Worm (Caenorhabditis elegans): ENCODE measurements around the gene tbx-41.

tbx-41 gene

ce11 chrX:1864946-1865345, at the start of gene tbx-41:
tbx-41 (plus strand) TSS chrX:1865246.
- no peak for TF ChIP-seq ceh-18 (tag; optimal IDR thresholded peaks at IDR 0.05)
- TF ChIP-seq gmeb-2 (tag; optimal IDR thresholded peaks at IDR 0.05), result no peak
- no peak for TF ChIP-seq tbx-2 (tag; optimal IDR thresholded peaks at IDR 0.05)
- TF ChIP-seq fax-1 (tag; optimal IDR thresholded peaks at IDR 0.05), result no peak
- TF ChIP-seq unc-42 (tag; optimal IDR thresholded peaks at IDR 0.05), result no peak
- no peak for TF ChIP-seq unc-86 (tag; optimal IDR thresholded peaks at IDR 0.05)
- no peak for TF ChIP-seq ttx-3 (tag; optimal IDR thresholded peaks at IDR 0.05)

- TF ChIP-seq fkh-6 (tag; optimal IDR thresholded peaks at IDR 0.05), result no peak
- no peak for TF ChIP-seq sdc-2 (tag; optimal IDR thresholded peaks at IDR 0.05)
- no peak for TF ChIP-seq gmeb-2 (tag; optimal IDR thresholded peaks at IDR 0.05)
- no peak for TF ChIP-seq unc-55 (GFP tag; optimal IDR thresholded peaks at IDR 0.05)
- no peak for TF ChIP-seq pros-1 (tag; optimal IDR thresholded peaks at IDR 0.05)
- no peak for TF ChIP-seq pat-9 (tag; optimal IDR thresholded peaks at IDR 0.05)
- TF ChIP-seq C38D4.7 (GFP tag; optimal IDR thresholded peaks at IDR 0.05), result no peak
- no peak for TF ChIP-seq elt-4 (tag; optimal IDR thresholded peaks at IDR 0.05)
- no peak for TF ChIP-seq tbx-2 (tag; optimal IDR thresholded peaks at IDR 0.05)
- TF ChIP-seq zip-5 (tag; optimal IDR thresholded peaks at IDR 0.05), result no peak
- no peak for TF ChIP-seq ama-1 (optimal IDR thresholded peaks at IDR 0.05)
- TF ChIP-seq che-1 (tag; optimal IDR thresholded peaks at IDR 0.05), result no peak
- no peak for TF ChIP-seq ceh-31 (tag; optimal IDR thresholded peaks at IDR 0.05)
- TF ChIP-seq pag-3 (tag; optimal IDR thresholded peaks at IDR 0.05; ENCODE audit: borderline replicate concordance), result no peak
- no peak for TF ChIP-seq ceh-22 (tag; optimal IDR thresholded peaks at IDR 0.05)
Observed at ce11 chrX:1816106-1816505, 48.9 kb upstream of the tbx-41 start, which contains the start of gene C14E2.7. C14E2.7 (plus strand) TSS chrX:1816406.

DNA sequence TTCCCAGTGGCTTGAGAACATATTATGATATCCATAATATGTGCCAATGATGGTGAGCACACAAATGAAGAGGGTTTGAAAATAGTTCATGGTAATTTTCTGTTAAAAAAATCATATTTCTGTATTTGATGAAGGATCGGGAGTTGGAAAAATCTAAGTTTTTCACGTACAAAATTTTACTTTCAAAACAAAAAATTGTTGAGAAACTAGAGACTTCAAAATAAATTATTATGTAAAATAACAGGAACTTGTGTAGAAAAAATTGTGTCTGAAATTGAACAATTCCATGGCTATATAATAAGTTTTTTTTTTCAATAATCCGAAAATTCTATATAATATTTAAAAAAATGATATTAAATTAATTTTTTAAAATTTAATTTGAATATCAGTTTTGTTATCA, 43.8 kb upstream of the tbx-41 start, which contains the start of gene C14E2.4:
C14E2.4 (minus strand) TSS at position 101 of the 400 bp plus-strand sequence.
- no peak for TF ChIP-seq dve-1 (tag; optimal IDR thresholded peaks at IDR 0.05)
- TF ChIP-seq pag-3 (tag; optimal IDR thresholded peaks at IDR 0.05; ENCODE audit: borderline replicate concordance), result no peak
- no peak for TF ChIP-seq nhr-11 (tag; optimal IDR thresholded peaks at IDR 0.05)
- no peak for TF ChIP-seq gmeb-2 (tag; optimal IDR thresholded peaks at IDR 0.05)
- TF ChIP-seq F13H6.1 (tag; optimal IDR thresholded peaks at IDR 0.05), result no peak
- TF ChIP-seq zip-5 (tag; optimal IDR thresholded peaks at IDR 0.05), result no peak
- no peak for TF ChIP-seq K09A11.1 (tag; optimal IDR thresholded peaks at IDR 0.05; ENCODE audit: insufficient read depth)
- TF ChIP-seq rnt-1 (tag; optimal IDR thresholded peaks at IDR 0.05), result no peak
- TF ChIP-seq ceh-19 (GFP tag; optimal IDR thresholded peaks at IDR 0.05), result no peak
- no peak for TF ChIP-seq Y22D7AL.16 (tag; optimal IDR thresholded peaks at IDR 0.05)
- no peak for TF ChIP-seq sox-2 (GFP tag; IDR thresholded peaks at IDR 0.05)
- no peak for TF ChIP-seq ztf-16 (tag; optimal IDR thresholded peaks at IDR 0.05)
- no peak for TF ChIP-seq sdc-2 (tag; optimal IDR thresholded peaks at IDR 0.05)
- no peak for TF ChIP-seq npax-4 (tag; optimal IDR thresholded peaks at IDR 0.05)
- no peak for TF ChIP-seq ceh-14 (tag; optimal IDR thresholded peaks at IDR 0.05)
- TF ChIP-seq ceh-24 (tag; optimal IDR thresholded peaks at IDR 0.05), result no peak
- TF ChIP-seq elt-4 (tag; optimal IDR thresholded peaks at IDR 0.05), result no peak
- TF ChIP-seq pha-4 (tag; optimal IDR thresholded peaks at IDR 0.05), result no peak

DNA sequence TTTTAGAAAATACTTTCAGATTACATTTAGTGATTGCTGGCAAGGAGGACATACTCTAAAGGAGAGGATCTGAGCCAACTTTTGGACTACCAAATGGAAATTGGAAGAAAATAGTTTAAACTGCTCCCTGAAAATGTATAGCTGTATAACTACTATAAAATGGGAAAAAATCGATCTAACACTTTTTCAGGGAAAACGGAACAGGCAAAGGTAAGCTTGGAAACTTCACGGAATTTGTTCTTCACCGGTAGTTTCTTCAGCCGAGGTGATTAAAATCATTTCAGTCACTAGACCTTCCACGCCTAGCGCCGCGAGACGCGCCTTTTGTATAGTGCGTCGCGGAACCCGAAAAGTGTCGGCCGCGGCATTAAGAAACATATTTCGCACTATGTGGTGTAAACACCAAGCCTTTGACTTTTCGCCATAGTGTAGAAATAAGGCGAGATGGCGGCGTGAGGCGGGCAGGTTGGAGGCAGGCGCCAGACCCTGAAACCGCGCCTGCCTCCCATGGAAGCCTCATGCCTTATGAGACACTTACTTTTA, 39.7 kb upstream of the tbx-41 start, which contains the start of gene C14E2.5:
C14E2.5 (minus strand) TSS at position 51 of the 543 bp plus-strand sequence.
- TF ChIP-seq pax-1 (tag; optimal IDR thresholded peaks at IDR 0.05) (no peak), fkh-6 (tag; optimal IDR thresholded peaks at IDR 0.05) (no peak), hlh-6 (tag; optimal IDR thresholded peaks at IDR 0.05) (no peak), ceh-48 (tag; optimal IDR thresholded peaks at IDR 0.05) (no peak), odd-2 (tag; optimal IDR thresholded peaks at IDR 0.05) (no peak), elt-4 (tag; optimal IDR thresholded peaks at IDR 0.05) (no peak), gmeb-2 (tag; optimal IDR thresholded peaks at IDR 0.05) (no peak), F13H6.1 (tag; optimal IDR thresholded peaks at IDR 0.05) (no peak), pqm-1 (tag; optimal IDR thresholded peaks at IDR 0.05) (no peak), T23F11.4 (GFP tag; optimal IDR thresholded peaks at IDR 0.05) (no peak), tbx-2 (tag; optimal IDR thresholded peaks at IDR 0.05) (no peak), C38D4.7 (GFP tag; optimal IDR thresholded peaks at IDR 0.05) (no peak), ahr-1 (tag; optimal IDR thresholded peaks at IDR 0.05) (no peak), C08G9.2 (tag; optimal IDR thresholded peaks at IDR 0.05) (no peak), ceh-9 (tag; optimal IDR thresholded peaks at IDR 0.05) (no peak), ceh-6 (GFP tag; optimal IDR thresholded peaks at IDR 0.05) (no peak)
